Fruit fly (Drosophila melanogaster) whole organism, prepupa: Measurements from ENCODE around the gene CG31548.

Source experiments
- CG10631 ChIP-seq: fragments of 200-800 bp; sonication (Bioruptor generic); optimal IDR thresholded peaks from 2 replicates; lab custom pipeline; 2016; ENCODE audit warnings: missing biosample characterization, missing genetic modification characterization
- CG10669 ChIP-seq: fragments of 200-800 bp; sonication (Bioruptor generic); optimal IDR thresholded peaks from 3 replicates; lab custom pipeline; 2018; ENCODE audit warnings: missing biosample characterization, mild to moderate bottlenecking, missing genetic modification characterization, moderate library complexity
- CG11294 ChIP-seq: fragments of 200-800 bp; sonication (Bioruptor generic); IDR thresholded peaks from 2 replicates; pipeline ENCODE4 v1.3.6; 2022; ENCODE audit warnings: missing biosample characterization, missing genetic modification characterization
- CG11762 ChIP-seq: fragments of 200-800 bp; sonication (Bioruptor generic); optimal IDR thresholded peaks from 3 replicates; lab custom pipeline; 2016; ENCODE audit warnings: missing biosample characterization, missing genetic modification characterization; ENCODE audit not compliant: insufficient read depth
- CG11902 ChIP-seq: fragments of 200-800 bp; sonication (Bioruptor generic); optimal IDR thresholded peaks from 3 replicates; lab custom pipeline; 2016; ENCODE audit warnings: missing biosample characterization, missing genetic modification characterization
- CG15336 ChIP-seq: fragments of 200-800 bp; sonication (Bioruptor generic); IDR thresholded peaks from 2 replicates; pipeline ENCODE4 v1.3.6; 2022; ENCODE audit warnings: missing biosample characterization, missing genetic modification characterization
- CG16779 ChIP-seq: fragments of 200-800 bp; sonication (Bioruptor generic); optimal IDR thresholded peaks from 3 replicates; lab custom pipeline; 2017; ENCODE audit warnings: missing biosample characterization, mild to moderate bottlenecking, missing genetic modification characterization
- CG31627 ChIP-seq: fragments of 200-800 bp; sonication (Bioruptor generic); optimal IDR thresholded peaks from 3 replicates; lab custom pipeline; 2016; ENCODE audit warnings: missing biosample characterization, missing genetic modification characterization
- CG32006 ChIP-seq: fragments of 200-800 bp; sonication (Bioruptor generic); optimal IDR thresholded peaks from 3 replicates; lab custom pipeline; 2017; ENCODE audit warnings: missing biosample characterization, mild to moderate bottlenecking, missing genetic modification characterization
- CG34406 ChIP-seq: fragments of 200-800 bp; sonication (Bioruptor generic); optimal IDR thresholded peaks from 3 replicates; lab custom pipeline; 2016; ENCODE audit warnings: missing biosample characterization, missing genetic modification characterization
- CG3919 ChIP-seq: fragments of 200-800 bp; sonication (Bioruptor generic); optimal IDR thresholded peaks from 3 replicates; lab custom pipeline; 2016; ENCODE audit warnings: missing biosample characterization, missing genetic modification characterization
- CG4318 ChIP-seq: fragments of 200-800 bp; sonication (Bioruptor generic); optimal IDR thresholded peaks from 3 replicates; lab custom pipeline; 2017; ENCODE audit warnings: missing biosample characterization, mild to moderate bottlenecking, missing genetic modification characterization
- CG6163 ChIP-seq: fragments of 200-800 bp; sonication (Bioruptor generic); IDR thresholded peaks from 3 replicates; pipeline ENCODE4 v1.3.6; 2022; ENCODE audit warnings: missing biosample characterization, missing genetic modification characterization
- CG6276 ChIP-seq: fragments of 200-800 bp; sonication (Bioruptor generic); optimal IDR thresholded peaks from 2 replicates; lab custom pipeline; 2017; ENCODE audit warnings: missing biosample characterization, mild to moderate bottlenecking, missing genetic modification characterization
- CG6792 ChIP-seq: fragments of 200-800 bp; sonication (Bioruptor generic); optimal IDR thresholded peaks from 3 replicates; lab custom pipeline; 2016; ENCODE audit warnings: missing biosample characterization, missing genetic modification characterization
- CG6808 ChIP-seq: fragments of 200-800 bp; sonication (Bioruptor generic); optimal IDR thresholded peaks from 3 replicates; lab custom pipeline; 2017; ENCODE audit warnings: missing biosample characterization, missing genetic modification characterization, mild to moderate bottlenecking, moderate library complexity, missing genetic modification reagents
- CG6854 ChIP-seq: fragments of 200-800 bp; sonication (Bioruptor generic); optimal IDR thresholded peaks from 2 replicates; lab custom pipeline; 2017; ENCODE audit warnings: missing biosample characterization, mild to moderate bottlenecking, missing genetic modification characterization
- CG7368 ChIP-seq: fragments of 200-800 bp; sonication (Bioruptor generic); optimal IDR thresholded peaks from 3 replicates; lab custom pipeline; 2016; ENCODE audit warnings: missing biosample characterization, missing genetic modification characterization
- CG8119 ChIP-seq: fragments of 200-800 bp; sonication (Bioruptor generic); IDR thresholded peaks from 3 replicates; pipeline ENCODE4 v1.3.6; 2022; ENCODE audit warnings: missing biosample characterization, missing genetic modification characterization
- CG9139 ChIP-seq: fragments of 200-800 bp; sonication (Bioruptor generic); optimal IDR thresholded peaks from 3 replicates; lab custom pipeline; 2017; ENCODE audit warnings: missing biosample characterization, mild to moderate bottlenecking, missing genetic modification characterization
- Eip78C ChIP-seq: fragments of 200-800 bp; sonication (Bioruptor generic); peaks from one replicate; lab custom pipeline; 2016; ENCODE audit warnings: missing biosample characterization, missing genetic modification characterization
- Eip93F ChIP-seq: fragments of 200-800 bp; sonication (Bioruptor generic); optimal IDR thresholded peaks from 2 replicates; lab custom pipeline; 2016; ENCODE audit warnings: missing biosample characterization, mild to moderate bottlenecking, missing genetic modification characterization
- Ets21C ChIP-seq: fragments of 200-800 bp; sonication (Bioruptor generic); optimal IDR thresholded peaks from 3 replicates; lab custom pipeline; 2016; ENCODE audit warnings: missing biosample characterization, missing genetic modification characterization
- Ets96B ChIP-seq: fragments of 200-800 bp; optimal IDR thresholded peaks from 2 replicates; lab custom pipeline; 2019; ENCODE audit warnings: missing biosample characterization, mild to moderate bottlenecking, missing genetic modification characterization, moderate library complexity
- Gug ChIP-seq: fragments of 200-800 bp; sonication (Bioruptor generic); IDR thresholded peaks from 2 replicates; pipeline ENCODE4 v1.3.6; 2022; ENCODE audit warnings: missing biosample characterization, missing genetic modification characterization
- Hr38 ChIP-seq: sonication (Bioruptor generic); optimal IDR thresholded peaks from 2 replicates; lab custom pipeline; 2016; ENCODE audit warnings: missing biosample characterization, missing genetic modification characterization
- Hr4 ChIP-seq: fragments of 200-800 bp; sonication (Bioruptor generic); optimal IDR thresholded peaks from 3 replicates; lab custom pipeline; 2016; ENCODE audit warnings: missing biosample characterization, missing genetic modification characterization
- Lpt ChIP-seq: fragments of 200-800 bp; sonication (Bioruptor generic); optimal IDR thresholded peaks from 3 replicates; lab custom pipeline; 2016; ENCODE audit warnings: missing biosample characterization, missing genetic modification characterization
- OdsH ChIP-seq: fragments of 200-800 bp; sonication (Bioruptor generic); optimal IDR thresholded peaks from 3 replicates; lab custom pipeline; 2016; ENCODE audit warnings: missing biosample characterization, missing genetic modification characterization
- Sox102F ChIP-seq: fragments of 200-800 bp; sonication (Bioruptor generic); optimal IDR thresholded peaks from 2 replicates; lab custom pipeline; 2016; ENCODE audit warnings: missing biosample characterization, mild to moderate bottlenecking, missing genetic modification characterization
- Sox14 ChIP-seq: fragments of 200-800 bp; sonication (Bioruptor generic); optimal IDR thresholded peaks from 3 replicates; lab custom pipeline; 2016; ENCODE audit warnings: missing biosample characterization, missing genetic modification characterization
- Sox15 ChIP-seq: fragments of 200-800 bp; sonication (Bioruptor generic); optimal IDR thresholded peaks from 3 replicates; lab custom pipeline; 2016; ENCODE audit warnings: missing biosample characterization, missing genetic modification characterization
- achi ChIP-seq: fragments of 200-800 bp; sonication (Bioruptor generic); optimal IDR thresholded peaks from 3 replicates; lab custom pipeline; 2016; ENCODE audit warnings: missing biosample characterization, missing genetic modification characterization
- dac ChIP-seq: fragments of 200-800 bp; sonication (Bioruptor generic); optimal IDR thresholded peaks from 2 replicates; lab custom pipeline; 2017; ENCODE audit warnings: missing biosample characterization, mild to moderate bottlenecking, missing genetic modification characterization
- eg ChIP-seq: fragments of 200-800 bp; sonication (Bioruptor generic); IDR thresholded peaks from 3 replicates; pipeline ENCODE4 v1.3.6; 2022; ENCODE audit warnings: missing biosample characterization, missing genetic modification characterization
- esn ChIP-seq: fragments of 200-800 bp; sonication (Bioruptor generic); optimal IDR thresholded peaks from 2 replicates; lab custom pipeline; 2016; ENCODE audit warnings: missing biosample characterization, mild to moderate bottlenecking, missing genetic modification characterization, moderate library complexity
- fd85E ChIP-seq: fragments of 200-800 bp; sonication (Bioruptor generic); optimal IDR thresholded peaks from 3 replicates; lab custom pipeline; 2016; ENCODE audit warnings: missing biosample characterization, missing genetic modification characterization
- fkh ChIP-seq: fragments of 200-800 bp; sonication (Bioruptor generic); optimal IDR thresholded peaks from 3 replicates; lab custom pipeline; 2017; ENCODE audit warnings: missing biosample characterization, mild to moderate bottlenecking, missing genetic modification characterization, moderate library complexity
- lz ChIP-seq: fragments of 200-800 bp; sonication (Bioruptor generic); optimal IDR thresholded peaks from 3 replicates; lab custom pipeline; 2016; ENCODE audit warnings: missing biosample characterization, missing genetic modification characterization
- pdm3 ChIP-seq: fragments of 200-800 bp; sonication (Bioruptor generic); optimal IDR thresholded peaks from 3 replicates; lab custom pipeline; 2016; ENCODE audit warnings: missing biosample characterization, missing genetic modification characterization
- salr ChIP-seq, 2 experiments: fragments of 200-800 bp; sonication (Bioruptor generic); optimal IDR thresholded peaks; 3 replicates each; lab custom pipeline; 2016 to 2018; ENCODE audit warnings: missing biosample characterization in 2 of 2, missing genetic modification characterization in 2 of 2, mild to moderate bottlenecking in 1 of 2
- ss ChIP-seq, 2 experiments: fragments of 200-800 bp; sonication (Bioruptor generic); optimal IDR thresholded peaks; 2 replicates in 1 of 2; 3 replicates in 1 of 2; lab custom pipeline; 2017 to 2018; ENCODE audit warnings: mild to moderate bottlenecking in 2 of 2, missing biosample characterization in 2 of 2, missing genetic modification characterization in 2 of 2, moderate library complexity in 1 of 2
- svp ChIP-seq: fragments of 200-800 bp; sonication (Bioruptor generic); peaks from one replicate; lab custom pipeline; 2016; ENCODE audit warnings: missing biosample characterization, missing genetic modification characterization
- topi ChIP-seq: fragments of 200-800 bp; sonication (Bioruptor generic); optimal IDR thresholded peaks from 3 replicates; lab custom pipeline; 2016; ENCODE audit warnings: missing biosample characterization, missing genetic modification characterization
- vri ChIP-seq: fragments of 200-800 bp; sonication (Bioruptor generic); optimal IDR thresholded peaks from 3 replicates; lab custom pipeline; 2016; ENCODE audit warnings: missing biosample characterization, mild to moderate bottlenecking, missing genetic modification characterization

The CG31548 gene

DNA sequence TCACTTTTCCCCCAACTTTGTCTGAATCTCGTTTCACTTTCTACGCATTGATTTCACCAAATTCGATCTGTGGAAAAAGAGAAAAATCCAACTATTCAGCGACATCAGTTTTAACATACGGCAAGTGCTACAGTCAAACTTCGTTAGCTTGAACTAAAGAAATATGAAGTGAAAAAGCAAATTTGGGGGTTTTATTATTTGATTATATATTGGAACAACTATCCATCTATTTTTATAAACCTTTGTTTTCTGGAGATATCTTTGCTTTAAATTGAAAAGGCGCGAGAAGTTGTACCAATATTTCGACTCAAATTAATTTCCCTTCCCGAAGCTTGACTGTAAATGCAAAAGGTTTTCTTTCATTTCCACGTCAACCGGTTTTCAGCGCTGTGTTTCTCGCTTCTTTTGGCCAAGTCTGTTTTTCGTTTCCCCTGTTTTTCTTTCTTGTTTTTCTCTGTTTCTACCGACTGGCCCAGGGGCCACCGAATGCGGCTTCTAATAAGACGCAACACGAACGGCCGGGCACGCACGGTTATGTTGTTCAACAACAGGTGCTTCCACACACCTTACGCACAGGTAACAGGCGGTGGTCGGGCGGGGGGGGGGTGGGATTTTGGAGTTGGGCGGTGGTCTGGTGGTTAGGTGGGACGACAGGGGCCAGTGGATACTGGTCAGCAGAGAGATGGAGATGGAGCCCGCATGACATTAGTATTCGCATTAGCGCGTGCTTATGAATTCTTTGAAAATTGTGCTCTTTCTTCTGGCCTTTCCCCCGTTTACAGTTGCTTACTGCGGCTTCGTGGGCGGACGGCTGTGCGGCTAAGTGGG, 46.5 kb upstream of the CG31548 start (continued):
- TF ChIP-seq vri (GFP tag; lab: Kevin White, UChicago) (no peak), Eip78C (GFP tag; lab: Kevin White, UChicago) (peak; percentile 92), CG7368 (GFP tag; lab: Kevin White, UChicago) (peak; percentile 38), CG6163 (GFP tag; lab: Robert Waterston, UW) (peak; percentile 75), ss (GFP tag; optimal IDR thresholded peaks at IDR 0.05; lab: Kevin White, UChicago) (peak in 1 of 2 experiments; percentile 84), CG6792 (GFP tag; lab: Kevin White, UChicago) (no peak), CG11902 (GFP tag; lab: Kevin White, UChicago) (no peak), CG10631 (GFP tag; lab: Kevin White, UChicago) (peak; percentile 53), dac (peak; percentile 78), CG4318 (GFP tag; lab: Kevin White, UChicago) (peak; percentile 86), CG11762 (GFP tag; lab: Kevin White, UChicago) (peak; percentile 41), Hr4 (GFP tag; lab: Kevin White, UChicago) (peak; percentile 94), CG34406 (GFP tag; lab: Kevin White, UChicago) (no peak), Gug (GFP tag; lab: Robert Waterston, UW) (peak; percentile 55), CG16779 (tag; lab: Kevin White, UChicago) (peak; percentile 61), CG8119 (peak; percentile 91)

DNA sequence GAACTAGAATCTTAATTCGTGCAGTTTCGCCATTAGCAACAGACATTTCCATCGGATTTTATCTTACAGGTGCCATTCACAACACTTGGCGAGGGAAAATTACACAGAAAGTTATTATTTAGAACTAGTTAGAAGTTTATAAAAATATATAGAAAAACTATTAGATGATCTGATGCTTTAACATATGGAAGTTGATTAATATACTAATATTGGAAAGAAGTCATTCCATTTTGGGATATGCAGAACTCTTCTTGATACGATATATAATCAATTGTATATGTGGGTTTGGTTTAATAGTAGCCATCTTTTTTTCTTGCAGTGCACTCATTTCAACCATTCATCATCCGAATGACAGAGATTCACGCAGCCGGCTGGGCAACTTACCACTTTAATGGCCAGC, 45.6 kb upstream of the CG31548 start:
- no peak for TF ChIP-seq CG6854 (GFP tag; lab: Kevin White, UChicago)
- no peak for TF ChIP-seq Lpt (GFP tag; lab: Kevin White, UChicago)
- no peak for TF ChIP-seq OdsH (GFP tag; lab: Kevin White, UChicago)
- no peak for TF ChIP-seq fkh (GFP tag; lab: Kevin White, UChicago)
- no peak for TF ChIP-seq svp
- no peak for TF ChIP-seq Gug (GFP tag; lab: Robert Waterston, UW)
- no peak for TF ChIP-seq Sox102F
- TF ChIP-seq Hr4 (GFP tag; lab: Kevin White, UChicago): peak; percentile 47
- TF ChIP-seq CG6163 (GFP tag; lab: Robert Waterston, UW): no peak
- no peak for TF ChIP-seq Sox15 (GFP tag; lab: Kevin White, UChicago)
- peak; percentile 57 for TF ChIP-seq CG32006 (GFP tag; lab: Kevin White, UChicago)
- TF ChIP-seq CG10669 (GFP tag; lab: Kevin White, UChicago): no peak
- TF ChIP-seq Eip78C (GFP tag; lab: Kevin White, UChicago): peak; percentile 52
- no peak for TF ChIP-seq pdm3 (GFP tag; lab: Kevin White, UChicago)
- TF ChIP-seq Ets96B (tag; lab: Kevin White, UChicago): no peak
- peak; percentile 72 for TF ChIP-seq CG15336 (GFP tag; lab: Robert Waterston, UW)
- no peak for TF ChIP-seq Ets21C
- TF ChIP-seq topi (GFP tag; lab: Kevin White, UChicago): no peak
- TF ChIP-seq lz: no peak
- peak; percentile 30; the same call in 1 of the 3 replicates for TF ChIP-seq CG8119
- no peak for TF ChIP-seq ss (GFP tag; optimal IDR thresholded peaks at IDR 0.05; lab: Kevin White, UChicago)
- TF ChIP-seq CG11294 (GFP tag; lab: Robert Waterston, UW): no peak
- TF ChIP-seq CG9139: no peak
- TF ChIP-seq CG3919 (GFP tag; lab: Kevin White, UChicago): no peak
- TF ChIP-seq salr (GFP tag; optimal IDR thresholded peaks at IDR 0.05; lab: Kevin White, UChicago): no peak
- no peak for TF ChIP-seq fd85E (GFP tag; lab: Kevin White, UChicago)

DNA sequence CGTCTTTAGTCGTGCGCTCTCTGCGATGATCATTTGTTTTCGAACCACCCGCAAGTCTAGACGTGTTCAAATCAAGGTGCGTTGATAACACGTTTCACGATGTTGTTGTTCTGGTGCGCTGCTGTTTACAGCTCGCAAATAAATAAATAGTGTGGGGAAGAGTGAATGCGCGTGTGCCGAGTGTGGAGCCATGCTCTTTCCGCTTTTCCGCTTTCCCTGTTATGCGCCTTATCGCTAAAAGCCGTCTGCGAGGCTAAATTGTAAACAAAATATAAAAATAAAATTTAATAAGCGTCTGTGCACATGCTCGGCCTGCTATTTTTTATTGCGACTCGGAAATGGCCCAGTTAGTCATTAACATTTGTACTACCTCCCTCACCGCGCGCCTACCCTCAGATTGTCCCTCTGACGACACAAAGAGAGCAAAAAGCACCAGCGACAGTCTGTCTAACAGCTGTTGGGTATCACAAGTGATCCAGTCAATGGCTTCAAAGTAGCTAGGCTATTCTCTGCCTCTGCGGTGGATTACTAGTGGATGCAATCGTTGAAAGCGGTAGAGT, 36.1 kb upstream of the CG31548 start:
- no peak for TF ChIP-seq CG6792 (GFP tag; lab: Kevin White, UChicago)
- TF ChIP-seq CG31627: no peak
- TF ChIP-seq Sox14: peak; percentile 52
- TF ChIP-seq CG34406 (GFP tag; lab: Kevin White, UChicago): no peak
- TF ChIP-seq Ets96B (tag; lab: Kevin White, UChicago): no peak
- TF ChIP-seq eg (GFP tag; lab: Robert Waterston, UW): peak; percentile 43; the same call in 1 of the 3 replicates
- TF ChIP-seq Gug (GFP tag; lab: Robert Waterston, UW): no peak
- no peak for TF ChIP-seq achi (GFP tag; lab: Kevin White, UChicago)
- TF ChIP-seq OdsH (GFP tag; lab: Kevin White, UChicago): no peak
- TF ChIP-seq svp: no peak
- TF ChIP-seq Sox15 (GFP tag; lab: Kevin White, UChicago): no peak
- TF ChIP-seq lz: no peak
- peak; percentile 13 for TF ChIP-seq Eip93F (GFP tag; lab: Kevin White, UChicago)
- peak; percentile 60; the same call in 1 of the 3 replicates for TF ChIP-seq CG6163 (GFP tag; lab: Robert Waterston, UW)
- TF ChIP-seq Lpt (GFP tag; lab: Kevin White, UChicago): no peak
- TF ChIP-seq fkh (GFP tag; lab: Kevin White, UChicago): peak; percentile 100
- TF ChIP-seq Hr38: no peak
- TF ChIP-seq esn (GFP tag; lab: Kevin White, UChicago): no peak
- peak; percentile 44 for TF ChIP-seq CG6276 (GFP tag; lab: Kevin White, UChicago)
- TF ChIP-seq CG6808 (GFP tag; lab: Kevin White, UChicago): no peak
